Worm (Caenorhabditis elegans) whole organism, L4/young adult: ENCODE data around the gene C28D4.5.

Experiments
- W03F9.2 ChIP-seq: fragments of 150-350 bp; optimal IDR thresholded peaks from 2 replicates; lab custom pipeline; 2014; ENCODE audit warnings: missing biosample characterization, missing genetic modification characterization
- dao-5 ChIP-seq: sonication (generic microtip); optimal IDR thresholded peaks from 2 replicates; lab custom pipeline; 2016; ENCODE audit warnings: missing genotype, missing genetic modification characterization, moderate library complexity, missing compliant biosample characterization
- him-1 ChIP-seq: sonication (generic microtip); optimal IDR thresholded peaks from 2 replicates; lab custom pipeline; 2016; ENCODE audit warnings: missing genotype, missing genetic modification reagents, missing genetic modification characterization, missing compliant biosample characterization

C28D4.5 gene

ce11 chrIV:9709205-9709604, 37.5 kb downstream of the C28D4.5 start, which contains the start of gene ant-1.3:
Gene ant-1.3, minus strand, starts transcription at chrIV:9709305.
- no peak for TF ChIP-seq W03F9.2
- no peak for TF ChIP-seq dao-5 (tag; lab: Kevin White, UChicago)
- TF ChIP-seq him-1 (tag; lab: Kevin White, UChicago), result no peak

ce11 chrIV:9706704-9707197, 39.9 kb downstream of the C28D4.5 start, which contains the start of the genes dcaf-1 and dph-3:
Gene dcaf-1, minus strand, starts transcription at chrIV:9706723.
Gene dph-3, plus strand, starts transcription at chrIV:9707147.
- no peak for TF ChIP-seq him-1 (tag; lab: Kevin White, UChicago)
- TF ChIP-seq W03F9.2, result peak; percentile 60
- TF ChIP-seq dao-5 (tag; lab: Kevin White, UChicago), result no peak

- TF ChIP-seq him-1 (tag; lab: Kevin White, UChicago) (no peak), W03F9.2 (no peak), dao-5 (tag; lab: Kevin White, UChicago) (no peak)
These were observed 47.6 kb downstream of the C28D4.5 start for ce11 chrIV:9699062-9699461.

- TF ChIP-seq W03F9.2 (no peak), him-1 (tag; lab: Kevin White, UChicago) (no peak), dao-5 (tag; lab: Kevin White, UChicago) (no peak)
These were observed 48.8 kb downstream of the C28D4.5 start for ce11 chrIV:9697869-9698268.

ce11 chrIV:9696513-9696912, 50.1 kb downstream of the C28D4.5 start:
- TF ChIP-seq dao-5 (tag; lab: Kevin White, UChicago) (no peak), him-1 (tag; lab: Kevin White, UChicago) (no peak), W03F9.2 (no peak)
